Fruit fly (Drosophila melanogaster) whole organism, wandering third instar larva: ENCODE results near the gene CG15211.

Source experiments
- Abd-B ChIP-seq: fragments of >200 bp; optimal IDR thresholded peaks from 2 replicates; lab custom pipeline; 2017; ENCODE audit warnings: missing biosample characterization, missing genetic modification characterization
- CG32264 ChIP-seq: fragments of 200-800 bp; sonication (Bioruptor generic); optimal IDR thresholded peaks from 2 replicates; lab custom pipeline; 2016; ENCODE audit warnings: missing biosample characterization, missing genetic modification characterization
- CG9705 ChIP-seq: fragments of 200-800 bp; sonication (Bioruptor generic); optimal IDR thresholded peaks from 2 replicates; lab custom pipeline; 2018; ENCODE audit warnings: missing biosample characterization, mild to moderate bottlenecking, missing genetic modification characterization
- CrebA ChIP-seq: fragments of 200-800 bp; sonication (Bioruptor generic); optimal IDR thresholded peaks from 2 replicates; lab custom pipeline; 2016; ENCODE audit warnings: missing biosample characterization, mild to moderate bottlenecking, missing genetic modification characterization, borderline replicate concordance
- Dfd ChIP-seq: fragments of >200 bp; optimal IDR thresholded peaks from 2 replicates; lab custom pipeline; 2017; ENCODE audit warnings: missing biosample characterization, missing genetic modification characterization
- Dif ChIP-seq: fragments of 200-275, 200-300 bp; sonication (Bioruptor generic); optimal IDR thresholded peaks from 2 replicates; lab custom pipeline; 2018; ENCODE audit warnings: missing biosample characterization, missing genetic modification characterization; ENCODE audit not compliant: partially characterized antibody
- GATAd ChIP-seq: sonication (Bioruptor generic); optimal IDR thresholded peaks from 2 replicates; lab custom pipeline; 2016; ENCODE audit warnings: missing biosample characterization, missing genetic modification characterization
- HLH106 ChIP-seq: fragments of 200-800 bp; optimal IDR thresholded peaks from 3 replicates; lab custom pipeline; 2019; ENCODE audit warnings: missing biosample characterization, mild to moderate bottlenecking, missing genetic modification characterization, moderate library complexity
- Hnf4 ChIP-seq: fragments of 200-800 bp; sonication (Bioruptor generic); optimal IDR thresholded peaks from 2 replicates; lab custom pipeline; 2016; ENCODE audit warnings: missing biosample characterization, mild to moderate bottlenecking, missing genetic modification characterization
- Hr78 ChIP-seq: fragments of >200 bp; optimal IDR thresholded peaks from 2 replicates; lab custom pipeline; 2017; ENCODE audit warnings: missing biosample characterization, missing genetic modification characterization
- Hr83 ChIP-seq: fragments of 200-300 bp; sonication (Bioruptor generic); optimal IDR thresholded peaks from 2 replicates; lab custom pipeline; 2016; ENCODE audit warnings: missing biosample characterization, mild to moderate bottlenecking, missing genetic modification characterization, moderate library complexity; ENCODE audit not compliant: poor library complexity, severe bottlenecking
- Jra ChIP-seq: sonication (Bioruptor generic); optimal IDR thresholded peaks from 2 replicates; lab custom pipeline; 2016; ENCODE audit warnings: missing biosample characterization, missing genetic modification characterization
- Mio ChIP-seq: sonication (Bioruptor generic); optimal IDR thresholded peaks from 2 replicates; lab custom pipeline; 2016; ENCODE audit warnings: missing biosample characterization, missing genetic modification characterization
- Myc ChIP-seq: fragments of >200 bp; optimal IDR thresholded peaks from 2 replicates; lab custom pipeline; 2017
- N ChIP-seq: fragments of >200 bp; optimal IDR thresholded peaks from 2 replicates; lab custom pipeline; 2018; ENCODE audit warnings: missing biosample characterization, missing external identifiers, missing genetic modification characterization
- OdsH ChIP-seq: fragments of 200-800 bp; sonication (Bioruptor generic); optimal IDR thresholded peaks from 2 replicates; lab custom pipeline; 2016; ENCODE audit warnings: missing biosample characterization, mild to moderate bottlenecking, missing genetic modification characterization
- Rel ChIP-seq, 2 experiments: fragments of 200-800 bp; sonication (Bioruptor generic) in 1 of 2; optimal IDR thresholded peaks; 2 replicates in 1 of 2; 3 replicates in 1 of 2; lab custom pipeline; 2016 to 2019; ENCODE audit warnings: mild to moderate bottlenecking in 2 of 2, missing biosample characterization in 2 of 2, missing genetic modification characterization in 2 of 2, moderate library complexity in 1 of 2
- Sp1 ChIP-seq: fragments of 200-800 bp; sonication (Bioruptor generic); optimal IDR thresholded peaks from 3 replicates; lab custom pipeline; 2019; ENCODE audit warnings: missing biosample characterization, mild to moderate bottlenecking, missing genetic modification characterization, moderate library complexity
- Vsx2 ChIP-seq: fragments of 200-300, 225-300 bp; sonication (Bioruptor generic); optimal IDR thresholded peaks from 2 replicates; lab custom pipeline; 2018; ENCODE audit warnings: missing biosample characterization, missing genetic modification characterization; ENCODE audit not compliant: partially characterized antibody
- br ChIP-seq: fragments of 200-800 bp; sonication (Bioruptor generic); optimal IDR thresholded peaks from 2 replicates; lab custom pipeline; 2016; ENCODE audit warnings: missing biosample characterization, missing genetic modification characterization
- brk ChIP-seq: fragments of 200-800 bp; sonication (Bioruptor generic); optimal IDR thresholded peaks from 2 replicates; lab custom pipeline; 2016; ENCODE audit warnings: missing biosample characterization, mild to moderate bottlenecking, missing genetic modification characterization
- dl ChIP-seq, 2 experiments: fragments of 175-275, 200-275 bp in 1 of 2; fragments of 200-275 bp in 1 of 2; sonication (Bioruptor generic); optimal IDR thresholded peaks; lab custom pipeline; 2018; ENCODE audit warnings: mild to moderate bottlenecking in 2 of 2, missing biosample characterization in 2 of 2, missing genetic modification characterization in 2 of 2, moderate library complexity in 2 of 2; ENCODE audit not compliant: partially characterized antibody in 2 of 2, insufficient read depth in 1 of 2
- dmrt93B ChIP-seq: fragments of 200-800 bp; sonication (Bioruptor generic); optimal IDR thresholded peaks from 2 replicates; lab custom pipeline; 2018; ENCODE audit warnings: missing biosample characterization, mild to moderate bottlenecking, missing genetic modification characterization
- dsf ChIP-seq: sonication (Bioruptor generic); optimal IDR thresholded peaks from 2 replicates; lab custom pipeline; 2016; ENCODE audit warnings: missing biosample characterization, missing genetic modification characterization, borderline replicate concordance
- ey ChIP-seq: fragments of 200-800 bp; sonication (Bioruptor generic); optimal IDR thresholded peaks from 2 replicates; lab custom pipeline; 2016; ENCODE audit warnings: missing biosample characterization, missing genetic modification characterization
- foxo ChIP-seq, 2 experiments: fragments of 200-800 bp; sonication (Bioruptor generic); optimal IDR thresholded peaks; 2 replicates in 1 of 2; 3 replicates in 1 of 2; lab custom pipeline; 2016 to 2017; ENCODE audit warnings: missing biosample characterization in 2 of 2, missing genetic modification characterization in 2 of 2
- fru ChIP-seq: fragments of 200-800 bp; sonication (Bioruptor generic); optimal IDR thresholded peaks from 3 replicates; lab custom pipeline; 2016; ENCODE audit warnings: missing biosample characterization, mild to moderate bottlenecking, missing genetic modification characterization
- h ChIP-seq: fragments of 200-800 bp; sonication (Bioruptor generic); optimal IDR thresholded peaks from 3 replicates; lab custom pipeline; 2016; ENCODE audit warnings: missing biosample characterization, mild to moderate bottlenecking, missing genetic modification characterization
- jim ChIP-seq: fragments of 175-275, 200-325 bp; sonication (Bioruptor generic); optimal IDR thresholded peaks from 2 replicates; lab custom pipeline; 2016; ENCODE audit warnings: missing biosample characterization, mild to moderate bottlenecking, missing genetic modification characterization
- lola ChIP-seq: fragments of >200 bp; optimal IDR thresholded peaks from 2 replicates; lab custom pipeline; 2017; ENCODE audit warnings: missing biosample characterization, missing genetic modification characterization
- pan ChIP-seq: fragments of >200 bp; optimal IDR thresholded peaks from 2 replicates; lab custom pipeline; 2017
- psq ChIP-seq: fragments of 200-800 bp; sonication (Bioruptor generic); optimal IDR thresholded peaks from 3 replicates; lab custom pipeline; 2017; ENCODE audit warnings: missing biosample characterization, mild to moderate bottlenecking, missing genetic modification characterization, moderate library complexity
- rgr ChIP-seq: fragments of 200-800 bp; sonication (Bioruptor generic); optimal IDR thresholded peaks from 3 replicates; lab custom pipeline; 2016; ENCODE audit warnings: missing biosample characterization, mild to moderate bottlenecking, missing genetic modification characterization
- sage ChIP-seq: fragments of 200-800 bp; sonication (Bioruptor generic); optimal IDR thresholded peaks from 2 replicates; lab custom pipeline; 2016; ENCODE audit warnings: missing biosample characterization, mild to moderate bottlenecking, missing genetic modification characterization
- sv ChIP-seq: fragments of 200-800 bp; sonication (Bioruptor generic); optimal IDR thresholded peaks from 3 replicates; lab custom pipeline; 2016; ENCODE audit warnings: missing biosample characterization, missing genetic modification characterization
- tai ChIP-seq: sonication (Bioruptor generic); optimal IDR thresholded peaks from 2 replicates; lab custom pipeline; 2016; ENCODE audit warnings: missing biosample characterization, missing genetic modification characterization
- usp ChIP-seq: fragments of >200 bp; optimal IDR thresholded peaks from 2 replicates; lab custom pipeline; 2017; ENCODE audit warnings: missing biosample characterization, missing genetic modification characterization
- woc ChIP-seq: sonication (Bioruptor generic); optimal IDR thresholded peaks from 2 replicates; lab custom pipeline; 2016; ENCODE audit warnings: missing biosample characterization, mild to moderate bottlenecking, missing genetic modification characterization

The CG15211 gene

DNA sequence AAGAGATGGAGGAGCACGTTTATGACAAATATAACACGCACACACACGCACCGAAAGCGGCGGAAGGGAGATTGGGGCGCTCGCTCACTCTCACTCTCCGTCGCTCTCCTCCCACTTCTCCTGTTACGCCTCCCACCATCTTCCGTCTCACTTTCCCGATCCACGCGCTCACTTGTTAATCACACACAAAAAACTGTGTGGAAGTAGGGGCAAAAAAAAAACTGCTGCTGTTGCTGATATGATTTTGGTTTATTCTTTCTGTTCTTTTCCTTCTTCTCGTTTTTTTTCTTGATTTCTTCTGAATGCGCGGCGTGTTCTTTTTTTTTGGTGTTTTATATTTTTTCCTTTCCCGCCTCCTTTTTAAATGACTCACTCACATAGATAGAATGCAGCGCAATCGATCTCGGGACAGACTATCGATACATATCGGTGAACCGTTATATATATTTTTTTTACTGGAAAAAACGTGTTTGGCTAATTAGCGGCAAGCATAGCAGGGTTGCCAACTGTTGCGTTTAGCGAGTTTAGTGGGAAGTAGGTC, 33.4 kb downstream of the CG15211 start:
- TF ChIP-seq lola (GFP tag; lab: Kevin White, UChicago) (no peak), Hnf4 (peak; percentile 13), Vsx2 (GFP tag; lab: Kevin White, UChicago) (peak; percentile 96), rgr (GFP tag; lab: Kevin White, UChicago) (no peak), GATAd (no peak), psq (GFP tag; lab: Kevin White, UChicago) (peak; percentile 95), sage (GFP tag; lab: Kevin White, UChicago) (peak; percentile 68), woc (GFP tag; lab: Kevin White, UChicago) (no peak), dsf (GFP tag; lab: Kevin White, UChicago) (no peak), Sp1 (peak; percentile 86), Hr78 (GFP tag; lab: Kevin White, UChicago) (no peak), Mio (peak; percentile 6), Dif (GFP tag; lab: Kevin White, UChicago) (peak; percentile 63), br (GFP tag; lab: Kevin White, UChicago) (peak; percentile 51), Hr83 (GFP tag; lab: Kevin White, UChicago) (no peak), N (GFP tag; lab: Kevin White, UChicago) (no peak), Abd-B (GFP tag; lab: Kevin White, UChicago) (no peak), CrebA (GFP tag; lab: Kevin White, UChicago) (peak; percentile 93), Rel (GFP tag; optimal IDR thresholded peaks at IDR 0.05; lab: Kevin White, UChicago) (peak; percentile 69), Rel (tag; optimal IDR thresholded peaks at IDR 0.05; lab: Kevin White, UChicago) (peak; percentile 76), fru (GFP tag; lab: Kevin White, UChicago) (peak; percentile 10), brk (no peak), Dfd (GFP tag; lab: Kevin White, UChicago) (no peak), jim (peak; percentile 88), pan (lab: Kevin White, UChicago) (no peak), HLH106 (tag; lab: Kevin White, UChicago) (peak; percentile 7), h (GFP tag; lab: Kevin White, UChicago) (peak; percentile 83), dmrt93B (GFP tag; lab: Kevin White, UChicago) (peak; percentile 17), Myc (lab: Kevin White, UChicago) (no peak), CG32264 (peak; percentile 16), Jra (GFP tag; lab: Kevin White, UChicago) (peak; percentile 23), OdsH (GFP tag; lab: Kevin White, UChicago) (peak; percentile 11), foxo (GFP tag; optimal IDR thresholded peaks at IDR 0.05; lab: Kevin White, UChicago) (peak in 1 of 2 experiments; percentile 13), ey (no peak), CG9705 (GFP tag; lab: Kevin White, UChicago) (no peak), sv (GFP tag; lab: Kevin White, UChicago) (no peak), tai (GFP tag; lab: Kevin White, UChicago) (no peak), usp (GFP tag; lab: Kevin White, UChicago) (no peak), dl (GFP tag; optimal IDR thresholded peaks at IDR 0.05; lab: Kevin White, UChicago; ENCODE audit: insufficient read depth in 1 of 2, partially characterized antibody in 2 of 2) (peak; percentile 65 to 73)

DNA sequence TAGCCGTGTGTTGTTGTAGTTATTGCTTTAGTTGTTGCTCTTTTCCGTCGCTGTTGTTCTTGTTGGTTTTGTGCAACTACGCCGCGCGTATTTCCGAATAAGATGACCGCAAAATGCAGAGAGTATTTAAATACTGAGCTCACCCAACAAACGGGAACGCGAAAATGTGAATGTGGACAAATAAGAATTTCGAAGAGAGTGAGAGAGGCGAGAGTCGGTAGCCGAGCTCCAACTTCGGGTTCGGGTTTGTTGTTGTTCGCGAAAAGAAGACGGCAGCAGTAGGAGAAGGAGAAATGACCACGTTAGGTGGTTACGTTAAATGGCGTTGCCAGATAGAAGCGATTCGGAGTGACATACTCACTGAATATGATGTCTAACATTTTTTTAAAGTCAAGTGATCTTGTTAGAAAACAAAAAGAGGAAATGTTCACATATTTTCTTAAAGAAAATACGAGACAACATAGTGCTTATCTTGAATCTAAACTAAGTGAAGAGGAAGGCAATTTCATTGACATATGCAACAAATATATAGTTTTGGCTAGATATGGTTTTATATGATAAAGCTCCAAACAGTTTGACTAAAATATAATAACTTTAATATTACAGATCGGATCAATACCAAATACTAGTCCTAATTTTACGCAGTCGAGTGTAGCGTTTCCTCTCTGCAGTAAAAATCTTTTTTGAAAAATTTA, 34.5 kb downstream of the CG15211 start:
- TF ChIP-seq Myc (lab: Kevin White, UChicago) (no peak), Hnf4 (peak; percentile 16), Vsx2 (GFP tag; lab: Kevin White, UChicago) (peak; percentile 84), Rel (GFP tag; optimal IDR thresholded peaks at IDR 0.05; lab: Kevin White, UChicago) (peak; percentile 38), Rel (tag; optimal IDR thresholded peaks at IDR 0.05; lab: Kevin White, UChicago) (peak; percentile 36), sv (GFP tag; lab: Kevin White, UChicago) (no peak), HLH106 (tag; lab: Kevin White, UChicago) (peak; percentile 9), dmrt93B (GFP tag; lab: Kevin White, UChicago) (no peak), usp (GFP tag; lab: Kevin White, UChicago) (no peak), CrebA (GFP tag; lab: Kevin White, UChicago) (peak; percentile 15), dl (GFP tag; optimal IDR thresholded peaks at IDR 0.05; lab: Kevin White, UChicago; ENCODE audit: insufficient read depth in 1 of 2, partially characterized antibody in 2 of 2) (peak; percentile 17 to 35), psq (GFP tag; lab: Kevin White, UChicago) (peak; percentile 45), Dif (GFP tag; lab: Kevin White, UChicago) (peak; percentile 73)
